Worm (Caenorhabditis elegans) whole organism, L2 larva: ENCODE measurements around the gene T04F3.1.

Experiments used
- C34F6.9 ChIP-seq: fragments of 150-350 bp; optimal IDR thresholded peaks from 2 replicates; lab custom pipeline; 2014; ENCODE audit warnings: missing biosample characterization, missing genetic modification characterization
- F13H6.1 ChIP-seq: sonication (generic microtip); optimal IDR thresholded peaks from 2 replicates; lab custom pipeline; 2016; ENCODE audit warnings: missing genetic modification characterization, missing compliant biosample characterization
- blmp-1 ChIP-seq: sonication (generic microtip); optimal IDR thresholded peaks from 2 replicates; lab custom pipeline; 2017; ENCODE audit warnings: missing genetic modification characterization, mild to moderate bottlenecking, missing compliant biosample characterization, antibody characterized with exemption, moderate library complexity; ENCODE audit not compliant: insufficient read depth
- ceh-82 ChIP-seq: fragments of 150-350 bp; optimal IDR thresholded peaks from 2 replicates; lab custom pipeline; 2014; ENCODE audit warnings: missing biosample characterization, missing genetic modification characterization
- fos-1 ChIP-seq: fragments of 150-350 bp; optimal IDR thresholded peaks from 2 replicates; lab custom pipeline; 2014; ENCODE audit warnings: missing biosample characterization, missing genetic modification characterization
- lin-11 ChIP-seq: fragments of 150-350 bp; sonication (generic microtip); optimal IDR thresholded peaks from 2 replicates; lab custom pipeline; 2014; ENCODE audit warnings: missing biosample characterization, missing genetic modification characterization, inconsistent platforms, mixed read lengths
- lin-13 ChIP-seq: fragments of 150-350 bp; optimal IDR thresholded peaks from 2 replicates; lab custom pipeline; 2014; ENCODE audit warnings: missing biosample characterization, missing genetic modification reagents, missing genetic modification characterization
- lin-39 ChIP-seq: fragments of 150-350 bp; optimal IDR thresholded peaks from 2 replicates; lab custom pipeline; 2014; ENCODE audit warnings: missing biosample characterization, missing genetic modification reagents, missing genetic modification characterization
- nhr-11 ChIP-seq: fragments of 150-350 bp; optimal IDR thresholded peaks from 2 replicates; lab custom pipeline; 2014; ENCODE audit warnings: missing biosample characterization, missing genetic modification characterization
- nhr-237 ChIP-seq: fragments of 150-350 bp; optimal IDR thresholded peaks from 2 replicates; lab custom pipeline; 2014; ENCODE audit warnings: missing biosample characterization, missing genetic modification characterization
- skn-1 ChIP-seq: sonication (generic microtip); optimal IDR thresholded peaks from 2 replicates; lab custom pipeline; 2017; ENCODE audit warnings: missing biosample characterization, missing genetic modification characterization
- snpc-4 ChIP-seq: fragments of 150-350 bp; optimal IDR thresholded peaks from 2 replicates; lab custom pipeline; 2014; ENCODE audit warnings: missing biosample characterization, missing genetic modification characterization
- unc-62 ChIP-seq: fragments of 150-350 bp; optimal IDR thresholded peaks from 2 replicates; lab custom pipeline; 2014; ENCODE audit warnings: missing biosample characterization, missing genetic modification reagents, missing genetic modification characterization

- TF ChIP-seq lin-11 (tag; lab: Kevin White, UChicago) (no peak), skn-1 (no peak), nhr-237 (tag; lab: Kevin White, UChicago) (no peak), nhr-11 (tag; lab: Kevin White, UChicago) (no peak), ceh-82 (no peak), lin-13 (GFP tag; lab: Kevin White, UChicago) (no peak), lin-39 (tag; lab: Kevin White, UChicago) (no peak), snpc-4 (no peak), F13H6.1 (no peak), blmp-1 (no peak), C34F6.9 (no peak), fos-1 (tag; lab: Kevin White, UChicago) (no peak), unc-62 (no peak)
Measured at ce11 chrV:11762863-11763262, 23.0 kb downstream of the T04F3.1 start, which contains the start of gene T04F3.4.
